Fruit fly (Drosophila melanogaster) whole organism, embryonic: ENCODE measurements around the gene CG4586.

ENCODE experiments used
- Awh ChIP-seq: fragments of 200-800 bp; sonication (Bioruptor generic); IDR thresholded peaks from 2 replicates; pipeline ENCODE4, ENCODE4 v1.3.6; 2022; ENCODE audit warnings: missing biosample characterization, missing genetic modification characterization
- Blimp-1 ChIP-seq: fragments of 200-800 bp; sonication (Bioruptor generic); optimal IDR thresholded peaks from 3 replicates; lab custom pipeline; 2018; ENCODE audit warnings: missing biosample characterization, missing genetic modification characterization, mild to moderate bottlenecking, moderate library complexity, missing genetic modification reagents
- CG13296 ChIP-seq: fragments of 200-800 bp; sonication (Bioruptor generic); optimal IDR thresholded peaks from 3 replicates; lab custom pipeline; 2018; ENCODE audit warnings: missing biosample characterization, mild to moderate bottlenecking, missing genetic modification characterization
- CG13424 ChIP-seq: fragments of 200-800 bp; sonication (Bioruptor generic); optimal IDR thresholded peaks from 2 replicates; lab custom pipeline; 2019; ENCODE audit warnings: missing biosample characterization, mild to moderate bottlenecking, missing genetic modification characterization, moderate library complexity
- CG17359 ChIP-seq: fragments of 200-800 bp; sonication (Bioruptor generic); optimal IDR thresholded peaks from 3 replicates; lab custom pipeline; 2018; ENCODE audit warnings: missing biosample characterization, mild to moderate bottlenecking, missing genetic modification characterization, moderate library complexity
- CG17361 ChIP-seq: fragments of 200-800 bp; sonication (Bioruptor generic); IDR thresholded peaks from 3 replicates; pipeline ENCODE4 v1.3.6; 2022; ENCODE audit warnings: missing biosample characterization, missing genetic modification characterization
- CG2129 ChIP-seq: fragments of 200-800 bp; sonication (Bioruptor generic); IDR thresholded peaks from 2 replicates; pipeline ENCODE4 v1.3.6; 2022; ENCODE audit warnings: missing biosample characterization, missing genetic modification characterization; ENCODE audit not compliant: partially characterized antibody
- CG2199 ChIP-seq: fragments of 200-800 bp; sonication (Bioruptor generic); IDR thresholded peaks from 3 replicates; pipeline ENCODE4 v1.3.6; 2022; ENCODE audit warnings: missing biosample characterization, missing genetic modification characterization
- CG3281 ChIP-seq: fragments of 200-800 bp; sonication (Bioruptor generic); optimal IDR thresholded peaks from 3 replicates; lab custom pipeline; 2017; ENCODE audit warnings: missing biosample characterization, mild to moderate bottlenecking, missing genetic modification characterization
- CG34224 ChIP-seq: fragments of 200-800 bp; sonication (Bioruptor generic); IDR thresholded peaks from 3 replicates; pipeline ENCODE4 v1.3.6; 2022; ENCODE audit warnings: missing biosample characterization, missing genetic modification characterization; ENCODE audit not compliant: partially characterized antibody
- CG4730 ChIP-seq: fragments of 200-800 bp; sonication (Bioruptor generic); IDR thresholded peaks from 2 replicates; pipeline ENCODE4 v1.3.6; 2022; ENCODE audit warnings: missing biosample characterization, missing genetic modification characterization
- CG6791 ChIP-seq: fragments of 200-800 bp; sonication (Bioruptor generic); IDR thresholded peaks from 3 replicates; pipeline ENCODE4 v1.3.6; 2022; ENCODE audit warnings: missing biosample characterization, missing genetic modification characterization; ENCODE audit not compliant: partially characterized antibody
- D19A ChIP-seq: fragments of 200-800 bp; optimal IDR thresholded peaks from 3 replicates; lab custom pipeline; 2019; ENCODE audit warnings: missing biosample characterization, mild to moderate bottlenecking, missing genetic modification characterization, moderate library complexity
- Drgx ChIP-seq: fragments of 200-800 bp; sonication (Bioruptor generic); IDR thresholded peaks from 2 replicates; pipeline ENCODE4 v1.3.6; 2022; ENCODE audit warnings: missing biosample characterization, missing genetic modification characterization
- Ets65A ChIP-seq: fragments of 200-800 bp; sonication (Bioruptor generic); peaks from one replicate; lab custom pipeline; 2016; ENCODE audit warnings: missing biosample characterization, missing genetic modification characterization
- Fer3 ChIP-seq: fragments of 200-800 bp; sonication (Bioruptor generic); optimal IDR thresholded peaks from 2 replicates; lab custom pipeline; 2018; ENCODE audit warnings: missing biosample characterization, mild to moderate bottlenecking, missing genetic modification characterization, moderate library complexity
- H2.0 ChIP-seq: fragments of 200-800 bp; sonication (Bioruptor generic); IDR thresholded peaks from 2 replicates; pipeline ENCODE4 v1.3.6; 2022; ENCODE audit warnings: missing biosample characterization, missing genetic modification characterization
- Hr78 ChIP-seq, 2 experiments: fragments of 200-800 bp in 1 of 2; fragments of >200 bp in 1 of 2; sonication (Bioruptor generic) in 1 of 2; optimal IDR thresholded peaks; 2 replicates each; lab custom pipeline; 2017 to 2019; ENCODE audit warnings: missing biosample characterization in 2 of 2, missing genetic modification characterization in 2 of 2, mild to moderate bottlenecking in 1 of 2, moderate library complexity in 1 of 2
- Ptx1 ChIP-seq: fragments of 200-800 bp; sonication (Bioruptor generic); IDR thresholded peaks from 2 replicates; pipeline ENCODE4 v1.3.6; 2022; ENCODE audit warnings: missing biosample characterization, missing genetic modification characterization
- Sin3A ChIP-seq: fragments of >200 bp; optimal IDR thresholded peaks from 2 replicates; lab custom pipeline; 2018
- Xrp1 ChIP-seq: fragments of 200-800 bp; sonication (Bioruptor generic); IDR thresholded peaks from 2 replicates; pipeline ENCODE4 v1.3.6; 2022; ENCODE audit warnings: missing biosample characterization, missing genetic modification characterization
- bsh ChIP-seq, 2 experiments: fragments of 200-800 bp; sonication (Bioruptor generic); optimal IDR thresholded peaks; 2 replicates each; lab custom pipeline; 2017 to 2018; ENCODE audit warnings: mild to moderate bottlenecking in 2 of 2, missing biosample characterization in 2 of 2, missing genetic modification characterization in 2 of 2, moderate library complexity in 1 of 2
- cg ChIP-seq: fragments of 200-800 bp; sonication (Bioruptor generic); optimal IDR thresholded peaks from 3 replicates; lab custom pipeline; 2019; ENCODE audit warnings: missing biosample characterization, mild to moderate bottlenecking, missing genetic modification characterization, moderate library complexity
- crol ChIP-seq: fragments of 200-800 bp; sonication (Bioruptor generic); IDR thresholded peaks from 2 replicates; pipeline ENCODE4 v1.3.6; 2022; ENCODE audit warnings: missing biosample characterization, missing genetic modification characterization
- dmrt99B ChIP-seq: fragments of 200-800 bp; sonication (Bioruptor generic); optimal IDR thresholded peaks from 2 replicates; lab custom pipeline; 2018; ENCODE audit warnings: missing biosample characterization, mild to moderate bottlenecking, missing genetic modification characterization, moderate library complexity
- dpn ChIP-seq, 2 experiments: fragments of 200-800 bp; sonication (Bioruptor generic); optimal IDR thresholded peaks; 3 replicates each; lab custom pipeline; 2016; ENCODE audit warnings: missing biosample characterization in 2 of 2, missing genetic modification characterization in 2 of 2
- fd64A ChIP-seq: fragments of 200-800 bp; sonication (Bioruptor generic); optimal IDR thresholded peaks from 3 replicates; lab custom pipeline; 2018; ENCODE audit warnings: missing biosample characterization, mild to moderate bottlenecking, missing genetic modification characterization
- gcm2 ChIP-seq: fragments of 200-800 bp; sonication (Bioruptor generic); optimal IDR thresholded peaks from 2 replicates; lab custom pipeline; 2016; ENCODE audit warnings: missing biosample characterization, missing genetic modification characterization
- gem ChIP-seq: fragments of 200-800 bp; sonication (Bioruptor generic); optimal IDR thresholded peaks from 2 replicates; lab custom pipeline; 2019; ENCODE audit warnings: missing biosample characterization, mild to moderate bottlenecking, missing genetic modification characterization, moderate library complexity
- gfzf ChIP-seq: fragments of 200-800 bp; sonication (Bioruptor generic); optimal IDR thresholded peaks from 2 replicates; lab custom pipeline; 2016; ENCODE audit warnings: missing biosample characterization, mild to moderate bottlenecking, missing genetic modification characterization, moderate library complexity
- ham ChIP-seq: fragments of 200-800 bp; sonication (Bioruptor generic); IDR thresholded peaks from 2 replicates; pipeline ENCODE4 v1.3.6; 2022; ENCODE audit warnings: missing biosample characterization, missing genetic modification characterization
- hb ChIP-seq: fragments of 200-800 bp; sonication (Bioruptor generic); IDR thresholded peaks from 3 replicates; pipeline ENCODE4 v1.3.6; 2022; ENCODE audit warnings: missing biosample characterization, missing genetic modification characterization; ENCODE audit not compliant: partially characterized antibody
- hkb ChIP-seq, 2 experiments: fragments of 200-800 bp in 1 of 2; fragments of >200 bp in 1 of 2; sonication (Bioruptor generic) in 1 of 2; IDR thresholded peaks in 1 of 2; optimal IDR thresholded peaks in 1 of 2; 2 replicates each; pipeline versions ENCODE4 v1.3.6 to Lab custom; 2017 to 2022; ENCODE audit warnings: missing biosample characterization in 1 of 2, missing genetic modification characterization in 1 of 2
- lov ChIP-seq, 2 experiments: fragments of 200-800 bp in 1 of 2; fragments of >200 bp in 1 of 2; sonication (Bioruptor generic) in 1 of 2; IDR thresholded peaks in 1 of 2; optimal IDR thresholded peaks in 1 of 2; 2 replicates in 1 of 2; 3 replicates in 1 of 2; pipeline versions ENCODE4 v1.3.6 to Lab custom; 2017 to 2022; ENCODE audit warnings: missing biosample characterization in 1 of 2, missing genetic modification characterization in 1 of 2
- luna ChIP-seq: fragments of 200-800 bp; sonication (Bioruptor generic); optimal IDR thresholded peaks from 2 replicates; lab custom pipeline; 2016; ENCODE audit warnings: missing biosample characterization, missing genetic modification characterization
- nerfin-2 ChIP-seq: fragments of 200-800 bp; sonication (Bioruptor generic); IDR thresholded peaks from 2 replicates; pipeline ENCODE4 v1.3.6; 2022; ENCODE audit warnings: missing biosample characterization, missing genetic modification characterization; ENCODE audit not compliant: partially characterized antibody
- nom ChIP-seq: fragments of 200-800 bp; sonication (Bioruptor generic); optimal IDR thresholded peaks from 2 replicates; lab custom pipeline; 2017; ENCODE audit warnings: missing biosample characterization, missing genetic modification characterization, mild to moderate bottlenecking, moderate library complexity, missing genetic modification reagents
- phol ChIP-seq: fragments of 200-800 bp; sonication (Bioruptor generic); optimal IDR thresholded peaks from 3 replicates; lab custom pipeline; 2018; ENCODE audit warnings: missing biosample characterization, mild to moderate bottlenecking, missing genetic modification characterization, moderate library complexity
- pros ChIP-seq: fragments of 200-800 bp; sonication (Bioruptor generic); optimal IDR thresholded peaks from 3 replicates; lab custom pipeline; 2019; ENCODE audit warnings: missing biosample characterization, mild to moderate bottlenecking, missing genetic modification characterization, moderate library complexity
- sens ChIP-seq: fragments of 200-800 bp; sonication (Bioruptor generic); peaks from one replicate; lab custom pipeline; 2016; ENCODE audit warnings: missing biosample characterization, missing genetic modification characterization
- sqz ChIP-seq: fragments of 200-800 bp; sonication (Bioruptor generic); optimal IDR thresholded peaks from 3 replicates; lab custom pipeline; 2018; ENCODE audit warnings: missing biosample characterization, mild to moderate bottlenecking, missing genetic modification characterization
- wdn ChIP-seq: fragments of 200-800 bp; sonication (Bioruptor generic); IDR thresholded peaks from 2 replicates; pipeline ENCODE4 v1.3.6; 2022; ENCODE audit warnings: missing biosample characterization, missing genetic modification characterization
- wek ChIP-seq: fragments of 200-800 bp; sonication (Bioruptor generic); optimal IDR thresholded peaks from 3 replicates; lab custom pipeline; 2018; ENCODE audit warnings: missing biosample characterization, mild to moderate bottlenecking, missing genetic modification characterization, moderate library complexity

Gene CG4586

DNA sequence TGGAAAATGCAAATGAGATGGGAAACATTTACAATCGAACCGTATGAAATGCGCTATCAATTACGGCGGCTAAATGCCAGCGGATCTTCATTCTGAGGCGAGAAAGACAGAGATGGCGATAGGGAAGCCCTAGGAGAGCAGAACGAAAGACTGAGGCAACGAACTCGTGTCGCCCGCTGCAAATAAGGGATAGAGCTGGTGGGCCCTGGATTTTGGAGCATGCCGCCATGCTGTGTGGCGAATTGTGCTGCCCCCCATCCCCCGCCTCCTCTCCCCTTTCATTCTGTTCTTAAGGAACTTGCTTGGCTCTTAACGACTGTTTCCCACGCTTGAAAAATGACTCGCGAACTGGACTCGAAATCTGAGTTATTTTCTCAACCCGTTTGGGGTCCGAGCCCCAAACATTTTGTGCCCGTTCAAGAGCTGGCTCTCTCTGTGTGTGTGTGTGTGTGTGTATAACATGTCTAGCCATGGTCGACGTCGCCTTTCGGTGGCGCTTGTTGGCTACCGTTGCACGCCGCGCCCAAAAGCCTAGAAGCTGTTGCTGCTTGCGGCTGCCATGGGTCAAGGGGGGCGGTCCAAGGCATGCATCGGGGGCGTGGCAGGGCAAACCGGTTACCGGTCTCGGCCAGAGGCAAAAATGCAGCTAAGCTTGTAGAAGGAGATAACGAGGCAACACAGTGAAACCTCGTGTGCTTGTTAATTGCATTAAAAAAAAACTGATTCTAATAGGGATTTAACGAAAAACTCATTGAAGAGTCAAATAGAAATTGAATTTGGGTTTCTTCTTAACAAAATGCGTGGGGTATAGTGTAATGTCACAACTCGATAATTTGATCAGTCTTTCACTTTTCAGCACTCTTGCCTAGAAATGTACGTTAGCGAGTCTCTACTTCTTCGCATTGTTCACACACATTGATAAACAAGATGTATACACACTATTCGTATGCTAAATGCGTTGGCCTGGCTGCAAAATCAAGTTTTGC, 38.7 kb downstream of the CG4586 start (continued):
- TF ChIP-seq nom (GFP tag; lab: Kevin White, UChicago) = peak; percentile 45
- 0 out of 2 replicates have a peak, but pooled peaks have one; percentile 18 for TF ChIP-seq Xrp1 (GFP tag; lab: Robert Waterston, UW)
- 0 out of 3 replicates have a peak, but pooled peaks have one; percentile 23 for TF ChIP-seq CG34224 (GFP tag; lab: Robert Waterston, UW)
- peak; percentile 13 for TF ChIP-seq sqz (GFP tag; lab: Kevin White, UChicago)
- no peak for TF ChIP-seq Fer3 (tag; lab: Kevin White, UChicago)
- peak; percentile 87 for TF ChIP-seq Ets65A (GFP tag; lab: Kevin White, UChicago)
- no peak for TF ChIP-seq CG2129 (GFP tag; lab: Robert Waterston, UW)
- TF ChIP-seq gem = peak; percentile 27
- peak; percentile 51; the same call in 1 of the 2 replicates for TF ChIP-seq crol (GFP tag; lab: Robert Waterston, UW)
- peak; percentile 15 for TF ChIP-seq phol
- TF ChIP-seq cg = peak; percentile 25
- TF ChIP-seq CG17361 (GFP tag; lab: Robert Waterston, UW) = 0 out of 3 replicates have a peak, but pooled peaks have one; percentile 9
- TF ChIP-seq gfzf = no peak
- no peak for TF ChIP-seq hkb (optimal IDR thresholded peaks at IDR 0.05; lab: Kevin White, UChicago)
- peak; percentile 40; the same call in 1 of the 2 replicates for TF ChIP-seq hkb (GFP tag; IDR thresholded peaks at IDR 0.05; lab: Robert Waterston, UW)
- TF ChIP-seq CG13424 (tag; lab: Kevin White, UChicago) = peak; percentile 5
- TF ChIP-seq hb (GFP tag; lab: Robert Waterston, UW) = no peak
- peak; percentile 3 for TF ChIP-seq CG17359 (tag; lab: Kevin White, UChicago)
- TF ChIP-seq CG13296 = no peak
- TF ChIP-seq bsh (GFP tag; optimal IDR thresholded peaks at IDR 0.05; lab: Kevin White, UChicago) = peak; percentile 36
- TF ChIP-seq Ptx1 (GFP tag; lab: Robert Waterston, UW) = 0 out of 2 replicates have a peak, but pooled peaks have one; percentile 13
- TF ChIP-seq Hr78 (GFP tag; optimal IDR thresholded peaks at IDR 0.05; lab: Kevin White, UChicago) = peak in 1 of 2 experiments; percentile 21
- TF ChIP-seq Sin3A (lab: Kevin White, UChicago) = no peak
- TF ChIP-seq Blimp-1 (GFP tag; lab: Kevin White, UChicago) = peak; percentile 34
- TF ChIP-seq Drgx (GFP tag; lab: Robert Waterston, UW) = peak; percentile 74; the same call in 1 of the 2 replicates
- peak; percentile 84 for TF ChIP-seq sens
- TF ChIP-seq CG6791 (GFP tag; lab: Robert Waterston, UW) = no peak
- TF ChIP-seq dmrt99B (tag; lab: Kevin White, UChicago) = peak; percentile 33
- 0 out of 2 replicates have a peak, but pooled peaks have one; percentile 28 for TF ChIP-seq Awh (GFP tag; lab: Robert Waterston, UW)

DNA sequence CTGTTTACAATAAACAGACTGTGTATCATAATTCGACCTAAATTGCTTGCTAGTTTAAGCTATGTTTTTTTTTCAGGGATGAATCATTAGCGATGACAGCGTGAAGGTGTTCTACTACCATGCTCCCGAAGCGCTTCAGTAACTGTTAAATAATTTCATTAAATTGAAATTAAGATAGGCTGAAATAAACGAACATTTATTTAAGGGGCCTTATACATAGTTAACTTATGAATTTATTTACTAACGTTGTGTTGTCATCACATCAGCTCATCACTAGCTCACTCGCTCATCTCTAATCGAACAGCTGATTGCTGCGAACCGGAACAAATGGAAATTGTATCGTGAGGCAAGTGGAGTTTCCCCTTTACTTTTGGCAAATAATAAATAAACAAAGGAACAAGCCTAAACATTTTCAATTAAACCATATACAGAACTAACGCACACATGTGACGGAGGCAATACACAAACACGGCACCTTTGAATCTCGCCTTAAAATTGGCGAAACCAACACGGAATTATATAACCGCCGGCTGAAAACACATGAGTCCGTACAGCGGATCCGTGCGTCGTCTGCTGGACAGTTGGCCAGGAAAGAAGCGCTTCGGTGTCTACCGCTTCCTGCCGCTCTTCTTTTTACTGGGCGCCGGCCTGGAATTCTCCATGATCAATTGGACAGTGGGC, 41.5 kb downstream of the CG4586 start, which contains the start of the genes cm, sloth1 and sloth2:
cm (minus strand) TSS at position 83 of the 681 bp plus-strand sequence.
sloth1 (plus strand) TSS at position 295 of the 681 bp plus-strand sequence.
sloth2 (plus strand) TSS at position 295 of the 681 bp plus-strand sequence.
- peak; percentile 81 for TF ChIP-seq CG2199 (GFP tag; lab: Robert Waterston, UW)
- TF ChIP-seq Ets65A (GFP tag; lab: Kevin White, UChicago) = peak; percentile 96
- peak; percentile 5 for TF ChIP-seq pros
- peak; percentile 84 for TF ChIP-seq CG4730 (GFP tag; lab: Robert Waterston, UW)
- peak; percentile 69 for TF ChIP-seq nerfin-2
- peak; percentile 46; the same call in 1 of the 2 replicates for TF ChIP-seq ham (GFP tag; lab: Robert Waterston, UW)
- TF ChIP-seq hb (GFP tag; lab: Robert Waterston, UW) = peak; percentile 63; the same call in 1 of the 3 replicates
- peak; percentile 58 for TF ChIP-seq D19A
- TF ChIP-seq lov (optimal IDR thresholded peaks at IDR 0.05; lab: Kevin White, UChicago) = no peak
- TF ChIP-seq lov (GFP tag; IDR thresholded peaks at IDR 0.05; lab: Robert Waterston, UW) = peak; percentile 59; the same call in 1 of the 3 replicates
- TF ChIP-seq phol = peak; percentile 83
- no peak for TF ChIP-seq fd64A (GFP tag; lab: Kevin White, UChicago)
- TF ChIP-seq luna (GFP tag; lab: Kevin White, UChicago) = peak; percentile 63
- TF ChIP-seq wek (GFP tag; lab: Kevin White, UChicago) = peak; percentile 50
- TF ChIP-seq dpn (GFP tag; optimal IDR thresholded peaks at IDR 0.05; lab: Kevin White, UChicago) = peak; percentile 86 to 89
- TF ChIP-seq CG3281 = peak; percentile 77
- peak; percentile 81 for TF ChIP-seq wdn (GFP tag; lab: Robert Waterston, UW)
- peak; percentile 87 for TF ChIP-seq H2.0 (GFP tag; lab: Robert Waterston, UW)
- TF ChIP-seq gcm2 = peak; percentile 75
